Fruit fly (Drosophila melanogaster) whole organism, embryonic: ENCODE results near the gene Gpdh3.

Experiments
- ATbp ChIP-seq: fragments of 200-800 bp; sonication (Bioruptor generic); optimal IDR thresholded peaks from 2 replicates; lab custom pipeline; 2017; ENCODE audit warnings: missing biosample characterization, mild to moderate bottlenecking, missing genetic modification characterization, missing genetic modification reagents
- CG10431 ChIP-seq: fragments of 200-800 bp; sonication (Bioruptor generic); optimal IDR thresholded peaks from 3 replicates; lab custom pipeline; 2018; ENCODE audit warnings: missing biosample characterization, mild to moderate bottlenecking, missing genetic modification characterization
- CG11696 ChIP-seq: fragments of 200-800 bp; sonication (Bioruptor generic); IDR thresholded peaks from 2 replicates; pipeline ENCODE4 v1.3.6; 2022; ENCODE audit warnings: missing biosample characterization, missing genetic modification characterization
- CG12219 ChIP-seq: fragments of 200-800 bp; sonication (Bioruptor generic); optimal IDR thresholded peaks from 3 replicates; lab custom pipeline; 2018; ENCODE audit warnings: missing biosample characterization, mild to moderate bottlenecking, missing genetic modification characterization
- CG12659 ChIP-seq: fragments of 200-800 bp; sonication (Bioruptor generic); optimal IDR thresholded peaks from 3 replicates; lab custom pipeline; 2017; ENCODE audit warnings: mild to moderate bottlenecking, missing biosample characterization, missing genetic modification reagents, missing genetic modification characterization
- CG13894 ChIP-seq: fragments of 200-800 bp; sonication (Bioruptor generic); optimal IDR thresholded peaks from 3 replicates; lab custom pipeline; 2018; ENCODE audit warnings: missing biosample characterization, mild to moderate bottlenecking, missing genetic modification characterization, moderate library complexity
- CG2875 ChIP-seq: fragments of 200-800 bp; sonication (Bioruptor generic); optimal IDR thresholded peaks from 2 replicates; lab custom pipeline; 2017; ENCODE audit warnings: missing biosample characterization, mild to moderate bottlenecking, missing genetic modification characterization, missing genetic modification reagents
- CG30020 ChIP-seq: fragments of 200-800 bp; optimal IDR thresholded peaks from 2 replicates; lab custom pipeline; 2019; ENCODE audit warnings: missing biosample characterization, mild to moderate bottlenecking, missing genetic modification characterization, moderate library complexity
- CG32772 ChIP-seq: fragments of 200-800 bp; sonication (Bioruptor generic); IDR thresholded peaks from 2 replicates; pipeline ENCODE4 v1.3.6; 2022; ENCODE audit warnings: missing biosample characterization, missing genetic modification characterization
- CG43689 ChIP-seq: fragments of 200-800 bp; sonication (Bioruptor generic); IDR thresholded peaks from 2 replicates; pipeline ENCODE4 v1.3.6; 2022; ENCODE audit warnings: missing biosample characterization, missing genetic modification characterization
- CG4854 ChIP-seq: fragments of 200-800 bp; sonication (Bioruptor generic); optimal IDR thresholded peaks from 2 replicates; lab custom pipeline; 2016; ENCODE audit warnings: missing biosample characterization, missing genetic modification characterization, inconsistent platforms
- CG6791 ChIP-seq: fragments of 200-800 bp; sonication (Bioruptor generic); IDR thresholded peaks from 3 replicates; pipeline ENCODE4 v1.3.6; 2022; ENCODE audit warnings: missing biosample characterization, missing genetic modification characterization; ENCODE audit not compliant: partially characterized antibody
- CG6813 ChIP-seq: fragments of 200-800 bp; sonication (Bioruptor generic); optimal IDR thresholded peaks from 2 replicates; lab custom pipeline; 2017; ENCODE audit warnings: missing biosample characterization, missing genetic modification characterization, mild to moderate bottlenecking, moderate library complexity, missing genetic modification reagents
- Camta ChIP-seq: fragments of 200-800 bp; sonication (Bioruptor generic); optimal IDR thresholded peaks from 2 replicates; lab custom pipeline; 2016; ENCODE audit warnings: missing biosample characterization, missing genetic modification characterization
- CkIIα-i1 ChIP-seq: fragments of 200-800 bp; sonication (Bioruptor generic); IDR thresholded peaks from 2 replicates; pipeline ENCODE4 v1.3.6; 2022; ENCODE audit warnings: missing biosample characterization, missing genetic modification characterization
- CrebB ChIP-seq: fragments of 200-800 bp; sonication (Bioruptor generic); optimal IDR thresholded peaks from 3 replicates; lab custom pipeline; 2018; ENCODE audit warnings: missing biosample characterization, mild to moderate bottlenecking, missing genetic modification characterization
- D ChIP-seq, 2 experiments: fragments of 200-800 bp in 1 of 2; fragments of >200 bp in 1 of 2; sonication (Bioruptor generic) in 1 of 2; optimal IDR thresholded peaks; 2 replicates in 1 of 2; 3 replicates in 1 of 2; lab custom pipeline; 2017; ENCODE audit warnings: mild to moderate bottlenecking in 1 of 2, missing biosample characterization in 1 of 2, missing genetic modification characterization in 1 of 2, missing genetic modification reagents in 1 of 2
- Dip2 ChIP-seq: fragments of 200-800 bp; sonication (Bioruptor generic); IDR thresholded peaks from 2 replicates; pipeline ENCODE4 v1.3.6; 2022; ENCODE audit warnings: missing biosample characterization, missing genetic modification characterization
- Dp ChIP-seq: fragments of 200-800 bp; sonication (Bioruptor generic); optimal IDR thresholded peaks from 2 replicates; lab custom pipeline; 2018; ENCODE audit warnings: missing biosample characterization, mild to moderate bottlenecking, missing genetic modification characterization, moderate library complexity
- HLH54F ChIP-seq: fragments of 200-800 bp; sonication (Bioruptor generic); optimal IDR thresholded peaks from 3 replicates; lab custom pipeline; 2016; ENCODE audit warnings: missing biosample characterization, missing genetic modification characterization
- HLHmδ ChIP-seq: fragments of 200-800 bp; sonication (Bioruptor generic); optimal IDR thresholded peaks from 2 replicates; lab custom pipeline; 2018; ENCODE audit warnings: missing biosample characterization, mild to moderate bottlenecking, missing genetic modification characterization, moderate library complexity
- Hey ChIP-seq: fragments of 200-800 bp; sonication (Bioruptor generic); optimal IDR thresholded peaks from 3 replicates; lab custom pipeline; 2018; ENCODE audit warnings: missing biosample characterization, mild to moderate bottlenecking, missing genetic modification characterization
- MBD-R2 ChIP-seq: fragments of 200-800 bp; sonication (Bioruptor generic); IDR thresholded peaks from 2 replicates; pipeline ENCODE4 v1.3.6; 2022; ENCODE audit warnings: missing biosample characterization, missing genetic modification characterization
- Mes4 ChIP-seq: fragments of 200-800 bp; sonication (Bioruptor generic); optimal IDR thresholded peaks from 2 replicates; lab custom pipeline; 2016; ENCODE audit warnings: missing biosample characterization, missing genetic modification characterization
- Myb ChIP-seq: fragments of 200-800 bp; sonication (Bioruptor generic); optimal IDR thresholded peaks from 2 replicates; lab custom pipeline; 2016; ENCODE audit warnings: missing biosample characterization, missing genetic modification characterization
- Oaz ChIP-seq: fragments of 200-800 bp; sonication (Bioruptor generic); IDR thresholded peaks from 2 replicates; pipeline ENCODE4 v1.3.6; 2022; ENCODE audit warnings: missing biosample characterization, missing genetic modification characterization
- Optix ChIP-seq: fragments of 200-800 bp; sonication (Bioruptor generic); IDR thresholded peaks from 3 replicates; pipeline ENCODE4 v1.3.6; 2022; ENCODE audit warnings: missing biosample characterization, missing genetic modification characterization
- Spps ChIP-seq: fragments of 200-800 bp; sonication (Bioruptor generic); optimal IDR thresholded peaks from 2 replicates; lab custom pipeline; 2018; ENCODE audit warnings: missing biosample characterization, mild to moderate bottlenecking, missing genetic modification characterization
- Sry-β ChIP-seq: fragments of 200-800 bp; sonication (Bioruptor generic); optimal IDR thresholded peaks from 2 replicates; lab custom pipeline; 2018; ENCODE audit warnings: missing biosample characterization, mild to moderate bottlenecking, missing genetic modification characterization, moderate library complexity
- Taf1 ChIP-seq: fragments of 200-800 bp; sonication (Bioruptor generic); IDR thresholded peaks from 2 replicates; pipeline ENCODE4 v1.3.6; 2022; ENCODE audit warnings: missing biosample characterization, missing genetic modification characterization
- YL-1 ChIP-seq: fragments of 200-800 bp; sonication (Bioruptor generic); optimal IDR thresholded peaks from 3 replicates; lab custom pipeline; 2017; ENCODE audit warnings: missing biosample characterization, mild to moderate bottlenecking, missing genetic modification characterization
- ab ChIP-seq: fragments of 200-800 bp; sonication (Bioruptor generic); optimal IDR thresholded peaks from 2 replicates; lab custom pipeline; 2016; ENCODE audit warnings: missing biosample characterization, missing genetic modification characterization
- ap ChIP-seq: fragments of 200-800 bp; sonication (Bioruptor generic); IDR thresholded peaks from 2 replicates; pipeline ENCODE4 v1.3.6; 2022; ENCODE audit warnings: missing biosample characterization, missing genetic modification characterization
- ash1 ChIP-seq: fragments of 200-800 bp; sonication (Bioruptor generic); optimal IDR thresholded peaks from 2 replicates; lab custom pipeline; 2018; ENCODE audit warnings: missing biosample characterization, mild to moderate bottlenecking, missing genetic modification characterization
- chn ChIP-seq: fragments of 200-800 bp; sonication (Bioruptor generic); optimal IDR thresholded peaks from 2 replicates; lab custom pipeline; 2016; ENCODE audit warnings: missing biosample characterization, missing genetic modification characterization
- corto ChIP-seq: fragments of 200-800 bp; sonication (Bioruptor generic); optimal IDR thresholded peaks from 2 replicates; lab custom pipeline; 2016; ENCODE audit warnings: missing biosample characterization, mild to moderate bottlenecking, missing genetic modification characterization, moderate library complexity
- fd102C ChIP-seq: fragments of 200-800 bp; sonication (Bioruptor generic); optimal IDR thresholded peaks from 2 replicates; lab custom pipeline; 2018; ENCODE audit warnings: missing biosample characterization, mild to moderate bottlenecking, missing genetic modification characterization, moderate library complexity
- fd96Cb ChIP-seq: fragments of 200-800 bp; sonication (Bioruptor generic); optimal IDR thresholded peaks from 2 replicates; lab custom pipeline; 2018; ENCODE audit warnings: missing biosample characterization, mild to moderate bottlenecking, missing genetic modification characterization, moderate library complexity
- gcm ChIP-seq: fragments of 200-800 bp; sonication (Bioruptor generic); optimal IDR thresholded peaks from 2 replicates; lab custom pipeline; 2019; ENCODE audit warnings: missing biosample characterization, mild to moderate bottlenecking, missing genetic modification characterization, moderate library complexity
- ham ChIP-seq: fragments of 200-800 bp; sonication (Bioruptor generic); IDR thresholded peaks from 2 replicates; pipeline ENCODE4 v1.3.6; 2022; ENCODE audit warnings: missing biosample characterization, missing genetic modification characterization
- jigr1 ChIP-seq: fragments of 200-800 bp; sonication (Bioruptor generic); IDR thresholded peaks from 3 replicates; pipeline ENCODE4 v1.3.6; 2022; ENCODE audit warnings: missing biosample characterization, missing genetic modification characterization
- lbe ChIP-seq: fragments of 200-800 bp; sonication (Bioruptor generic); optimal IDR thresholded peaks from 2 replicates; lab custom pipeline; 2016; ENCODE audit warnings: missing biosample characterization, mild to moderate bottlenecking, missing genetic modification characterization
- lola ChIP-seq, 3 experiments: fragments of >200 bp in 2 of 3; fragments of 200-800 bp in 1 of 3; sonication (Bioruptor generic) in 1 of 3; optimal IDR thresholded peaks; 2 replicates each; lab custom pipeline; 2017 to 2019; ENCODE audit warnings: missing biosample characterization in 3 of 3, missing genetic modification characterization in 3 of 3, mild to moderate bottlenecking in 1 of 3, moderate library complexity in 1 of 3
- mirr ChIP-seq: fragments of 200-800 bp; sonication (Bioruptor generic); optimal IDR thresholded peaks from 3 replicates; lab custom pipeline; 2018; ENCODE audit warnings: missing biosample characterization, mild to moderate bottlenecking, missing genetic modification characterization
- phol ChIP-seq: fragments of 200-800 bp; sonication (Bioruptor generic); optimal IDR thresholded peaks from 3 replicates; lab custom pipeline; 2018; ENCODE audit warnings: missing biosample characterization, mild to moderate bottlenecking, missing genetic modification characterization, moderate library complexity
- stc ChIP-seq: fragments of 200-800 bp; sonication (Bioruptor generic); IDR thresholded peaks from 2 replicates; pipeline ENCODE4 v1.3.6; 2022; ENCODE audit warnings: missing biosample characterization, missing genetic modification characterization
- tup ChIP-seq: fragments of 200-800 bp; sonication (Bioruptor generic); optimal IDR thresholded peaks from 2 replicates; lab custom pipeline; 2016; ENCODE audit warnings: missing biosample characterization, mild to moderate bottlenecking, missing genetic modification characterization, moderate library complexity
- unc-4 ChIP-seq: fragments of 200-800 bp; sonication (Bioruptor generic); IDR thresholded peaks from 2 replicates; pipeline ENCODE4 v1.3.6; 2022; ENCODE audit warnings: missing biosample characterization, missing genetic modification characterization; ENCODE audit not compliant: partially characterized antibody
- vfl ChIP-seq: fragments of 200-800 bp; sonication (Bioruptor generic); optimal IDR thresholded peaks from 2 replicates; lab custom pipeline; 2016; ENCODE audit warnings: missing biosample characterization, missing genetic modification characterization
- zfh2 ChIP-seq: fragments of 200-800 bp; sonication (Bioruptor generic); optimal IDR thresholded peaks from 2 replicates; lab custom pipeline; 2016; ENCODE audit warnings: missing biosample characterization, missing genetic modification characterization

Gene Gpdh3

dm6 chr3R:22421618-22422017 is 39.8 kb downstream of the Gpdh3 start (continued):
- TF ChIP-seq CkIIα-i1 (GFP tag; lab: Robert Waterston, UW), result no peak
- no peak for TF ChIP-seq Sry-β (GFP tag; lab: Kevin White, UChicago)
- TF ChIP-seq ATbp (GFP tag; lab: Kevin White, UChicago), result peak; percentile 26
- TF ChIP-seq mirr (GFP tag; lab: Kevin White, UChicago), result no peak
- TF ChIP-seq Optix (GFP tag; lab: Robert Waterston, UW), result no peak
- TF ChIP-seq unc-4, result no peak
- TF ChIP-seq CG6813 (GFP tag; lab: Kevin White, UChicago), result peak; percentile 48
- no peak for TF ChIP-seq ab (GFP tag; lab: Kevin White, UChicago)
- TF ChIP-seq D (optimal IDR thresholded peaks at IDR 0.05; lab: Kevin White, UChicago), result no peak
- no peak for TF ChIP-seq D (GFP tag; optimal IDR thresholded peaks at IDR 0.05; lab: Kevin White, UChicago)
- no peak for TF ChIP-seq CG43689 (GFP tag; lab: Robert Waterston, UW)
- TF ChIP-seq CG6791 (GFP tag; lab: Robert Waterston, UW), result no peak
- no peak for TF ChIP-seq Dp (GFP tag; lab: Kevin White, UChicago)
- no peak for TF ChIP-seq Dip2 (GFP tag; lab: Robert Waterston, UW)
- TF ChIP-seq Camta (GFP tag; lab: Kevin White, UChicago), result peak; percentile 69
- no peak for TF ChIP-seq CG30020
- peak; percentile 54; the same call in 1 of the 2 replicates for TF ChIP-seq MBD-R2 (GFP tag; lab: Robert Waterston, UW)
- TF ChIP-seq ap (GFP tag; lab: Robert Waterston, UW), result no peak
- TF ChIP-seq tup (GFP tag; lab: Kevin White, UChicago), result no peak
- TF ChIP-seq Mes4 (GFP tag; lab: Kevin White, UChicago), result peak; percentile 26
- TF ChIP-seq CG10431 (GFP tag; lab: Kevin White, UChicago), result no peak
- peak; percentile 35; the same call in 1 of the 2 replicates for TF ChIP-seq Oaz
- TF ChIP-seq YL-1 (GFP tag; lab: Kevin White, UChicago), result no peak
- no peak for TF ChIP-seq jigr1 (GFP tag; lab: Robert Waterston, UW)
- TF ChIP-seq lola (GFP tag; optimal IDR thresholded peaks at IDR 0.05; lab: Kevin White, UChicago), result peak in 1 of 3 experiments; percentile 12
- TF ChIP-seq CG2875, result no peak
- peak; percentile 32 for TF ChIP-seq zfh2 (GFP tag; lab: Kevin White, UChicago)
- TF ChIP-seq vfl (GFP tag; lab: Kevin White, UChicago), result no peak
- TF ChIP-seq Spps (tag; lab: Kevin White, UChicago), result no peak
- peak; percentile 44 for TF ChIP-seq CG12659 (GFP tag; lab: Kevin White, UChicago)
- TF ChIP-seq Myb (GFP tag; lab: Kevin White, UChicago), result no peak
- TF ChIP-seq ash1, result no peak
- peak; percentile 26 for TF ChIP-seq phol (tag; lab: Kevin White, UChicago)
- no peak for TF ChIP-seq CG12219 (GFP tag; lab: Kevin White, UChicago)
- no peak for TF ChIP-seq HLHmδ (GFP tag; lab: Kevin White, UChicago)
- TF ChIP-seq CG32772 (GFP tag; lab: Robert Waterston, UW), result peak; percentile 79
- no peak for TF ChIP-seq CrebB (tag; lab: Kevin White, UChicago)
- TF ChIP-seq CG4854 (GFP tag; lab: Kevin White, UChicago), result no peak
- TF ChIP-seq Hey (tag; lab: Kevin White, UChicago), result no peak
- TF ChIP-seq stc (GFP tag; lab: Robert Waterston, UW), result peak; percentile 80
- TF ChIP-seq CG11696 (GFP tag; lab: Robert Waterston, UW), result peak; percentile 43; the same call in 1 of the 2 replicates
- peak; percentile 4 for TF ChIP-seq gcm (GFP tag; lab: Kevin White, UChicago)
- TF ChIP-seq ham, result no peak
- TF ChIP-seq Taf1 (GFP tag; lab: Robert Waterston, UW), result peak; percentile 60; the same call in 1 of the 2 replicates
- TF ChIP-seq fd102C (GFP tag; lab: Kevin White, UChicago), result no peak
- no peak for TF ChIP-seq CG13894 (tag; lab: Kevin White, UChicago)
- TF ChIP-seq chn (GFP tag; lab: Kevin White, UChicago), result peak; percentile 39
- TF ChIP-seq HLH54F (GFP tag; lab: Kevin White, UChicago), result peak; percentile 27
- TF ChIP-seq corto, result peak; percentile 45
- TF ChIP-seq lbe (GFP tag; lab: Kevin White, UChicago), result peak; percentile 64
- peak; percentile 54 for TF ChIP-seq fd96Cb (tag; lab: Kevin White, UChicago)
